Worm (Caenorhabditis elegans): ENCODE measurements around the gene Y110A2AL.7.

- TF ChIP-seq ceh-28 (tag; optimal IDR thresholded peaks at IDR 0.05): no peak
- no peak for TF ChIP-seq zag-1 (tag; optimal IDR thresholded peaks at IDR 0.05)
Observed at ce11 chrII:2866541-2867124, 23.6 kb upstream of the Y110A2AL.7 start, which contains the start of the genes Y110A2AL.9 and Y110A2AL.3.

Data from whole organism, L3 larva.